Fruit fly (Drosophila melanogaster) whole organism, embryonic: ENCODE measurements around the gene mRpS33.

Experiments
- Antp ChIP-seq: fragments of 200-800 bp; sonication (Bioruptor generic); optimal IDR thresholded peaks from 3 replicates; lab custom pipeline; 2016; ENCODE audit warnings: missing biosample characterization, missing genetic modification characterization
- Bgb ChIP-seq: fragments of 200-800 bp; sonication (Bioruptor generic); IDR thresholded peaks from 2 replicates; pipeline ENCODE4 v1.3.6; 2022; ENCODE audit warnings: missing biosample characterization, missing genetic modification characterization; ENCODE audit not compliant: partially characterized antibody
- CG11456 ChIP-seq: fragments of 200-800 bp; sonication (Bioruptor generic); IDR thresholded peaks from 3 replicates; pipeline ENCODE4 v1.3.6; 2022; ENCODE audit warnings: missing biosample characterization, missing genetic modification characterization
- CG11696 ChIP-seq: fragments of 200-800 bp; sonication (Bioruptor generic); IDR thresholded peaks from 2 replicates; pipeline ENCODE4 v1.3.6; 2022; ENCODE audit warnings: missing biosample characterization, missing genetic modification characterization
- CG1233 ChIP-seq: fragments of 200-800 bp; sonication (Bioruptor generic); optimal IDR thresholded peaks from 4 replicates; lab custom pipeline; 2018; ENCODE audit warnings: missing biosample characterization, mild to moderate bottlenecking, missing genetic modification characterization
- CG15011 ChIP-seq: fragments of 200-800 bp; sonication (Bioruptor generic); optimal IDR thresholded peaks from 3 replicates; lab custom pipeline; 2018; ENCODE audit warnings: missing biosample characterization, mild to moderate bottlenecking, missing genetic modification characterization
- CG18599 ChIP-seq: fragments of 200-800 bp; sonication (Bioruptor generic); optimal IDR thresholded peaks from 3 replicates; lab custom pipeline; 2017; ENCODE audit warnings: missing biosample characterization, missing genetic modification characterization, mild to moderate bottlenecking, moderate library complexity, missing genetic modification reagents
- CG2199 ChIP-seq: fragments of 200-800 bp; sonication (Bioruptor generic); IDR thresholded peaks from 3 replicates; pipeline ENCODE4 v1.3.6; 2022; ENCODE audit warnings: missing biosample characterization, missing genetic modification characterization
- CG2678 ChIP-seq: fragments of 200-800 bp; sonication (Bioruptor generic); optimal IDR thresholded peaks from 3 replicates; lab custom pipeline; 2019; ENCODE audit warnings: missing biosample characterization, mild to moderate bottlenecking, missing genetic modification characterization, moderate library complexity
- CG2712 ChIP-seq: fragments of 200-800 bp; optimal IDR thresholded peaks from 3 replicates; lab custom pipeline; 2019; ENCODE audit warnings: missing biosample characterization, mild to moderate bottlenecking, missing genetic modification characterization, moderate library complexity
- CG31224 ChIP-seq: fragments of 200-800 bp; sonication (Bioruptor generic); IDR thresholded peaks from 2 replicates; pipeline ENCODE4 v1.3.6; 2022; ENCODE audit warnings: missing biosample characterization, missing genetic modification characterization
- CG3407 ChIP-seq: fragments of 200-800 bp; sonication (Bioruptor generic); optimal IDR thresholded peaks from 2 replicates; lab custom pipeline; 2018; ENCODE audit warnings: missing biosample characterization, mild to moderate bottlenecking, missing genetic modification characterization
- CG34376 ChIP-seq: fragments of 200-800 bp; sonication (Bioruptor generic); optimal IDR thresholded peaks from 2 replicates; lab custom pipeline; 2018; ENCODE audit warnings: missing biosample characterization, mild to moderate bottlenecking, missing genetic modification characterization
- CG34422 ChIP-seq: fragments of 200-800 bp; sonication (Bioruptor generic); IDR thresholded peaks from 3 replicates; pipeline ENCODE4 v1.3.6; 2022; ENCODE audit warnings: missing biosample characterization, missing genetic modification characterization
- CG7963 ChIP-seq: fragments of 200-800 bp; sonication (Bioruptor generic); IDR thresholded peaks from 3 replicates; pipeline ENCODE4 v1.3.6; 2022; ENCODE audit warnings: missing biosample characterization, missing genetic modification characterization; ENCODE audit not compliant: partially characterized antibody
- CG8290 ChIP-seq, 3 experiments: fragments of 200-800 bp; sonication (Bioruptor generic); optimal IDR thresholded peaks; 2 replicates each; lab custom pipeline; 2016 to 2019; ENCODE audit warnings: missing biosample characterization in 3 of 3, missing genetic modification characterization in 3 of 3, mild to moderate bottlenecking in 2 of 3, moderate library complexity in 1 of 3
- Drgx ChIP-seq: fragments of 200-800 bp; sonication (Bioruptor generic); IDR thresholded peaks from 2 replicates; pipeline ENCODE4 v1.3.6; 2022; ENCODE audit warnings: missing biosample characterization, missing genetic modification characterization
- GATAe ChIP-seq: fragments of 200-800 bp; sonication (Bioruptor generic); conservative IDR thresholded peaks from 2 replicates; pipeline ENCODE4 v1.3.6; 2022; ENCODE audit warnings: missing biosample characterization, missing genetic modification characterization
- HmgZ ChIP-seq: fragments of 200-800 bp; sonication (Bioruptor generic); optimal IDR thresholded peaks from 2 replicates; lab custom pipeline; 2018; ENCODE audit warnings: missing biosample characterization, mild to moderate bottlenecking, missing genetic modification characterization
- Hmr ChIP-seq: fragments of 200-800 bp; sonication (Bioruptor generic); optimal IDR thresholded peaks from 3 replicates; lab custom pipeline; 2017; ENCODE audit warnings: mild to moderate bottlenecking, missing biosample characterization, missing genetic modification reagents, missing genetic modification characterization
- Hr39 ChIP-seq: fragments of >200 bp; optimal IDR thresholded peaks from 2 replicates; lab custom pipeline; 2017
- Hr78 ChIP-seq, 2 experiments: fragments of 200-800 bp in 1 of 2; fragments of >200 bp in 1 of 2; sonication (Bioruptor generic) in 1 of 2; optimal IDR thresholded peaks; 2 replicates each; lab custom pipeline; 2017 to 2019; ENCODE audit warnings: missing biosample characterization in 2 of 2, missing genetic modification characterization in 2 of 2, mild to moderate bottlenecking in 1 of 2, moderate library complexity in 1 of 2
- Lpt ChIP-seq: fragments of >200 bp; optimal IDR thresholded peaks from 2 replicates; lab custom pipeline; 2018; ENCODE audit warnings: missing biosample characterization, missing genetic modification characterization
- Med ChIP-seq: fragments of 200-800 bp; sonication (Bioruptor generic); peaks from one replicate; lab custom pipeline; 2016; ENCODE audit warnings: missing biosample characterization, missing genetic modification characterization, mild to moderate bottlenecking, inconsistent platforms, moderate library complexity
- Mrtf ChIP-seq: fragments of 200-800 bp; sonication (Bioruptor generic); IDR thresholded peaks from 3 replicates; pipeline ENCODE4 v1.3.6; 2022; ENCODE audit warnings: missing biosample characterization, missing genetic modification characterization
- NC2β ChIP-seq: fragments of 200-800 bp; sonication (Bioruptor generic); optimal IDR thresholded peaks from 2 replicates; lab custom pipeline; 2016; ENCODE audit warnings: missing biosample characterization, missing genetic modification characterization
- Pdp1 ChIP-seq, 2 experiments: fragments of 200-800 bp; sonication (Bioruptor generic); optimal IDR thresholded peaks; 3 replicates each; lab custom pipeline; 2016; ENCODE audit warnings: missing biosample characterization in 2 of 2, missing genetic modification characterization in 2 of 2, mild to moderate bottlenecking in 1 of 2, moderate library complexity in 1 of 2
- Side ChIP-seq: fragments of 200-800 bp; sonication (Bioruptor generic); optimal IDR thresholded peaks from 2 replicates; lab custom pipeline; 2016; ENCODE audit warnings: missing biosample characterization, missing genetic modification characterization
- Sox100B ChIP-seq: fragments of 200-800 bp; sonication (Bioruptor generic); optimal IDR thresholded peaks from 3 replicates; lab custom pipeline; 2018; ENCODE audit warnings: missing biosample characterization, mild to moderate bottlenecking, missing genetic modification characterization
- Vsx1 ChIP-seq: fragments of 200-800 bp; sonication (Bioruptor generic); optimal IDR thresholded peaks from 2 replicates; lab custom pipeline; 2017; ENCODE audit warnings: missing biosample characterization, mild to moderate bottlenecking, missing genetic modification characterization, missing genetic modification reagents
- ara ChIP-seq: fragments of 200-800 bp; sonication (Bioruptor generic); IDR thresholded peaks from 2 replicates; pipeline ENCODE4 v1.3.6; 2022; ENCODE audit warnings: missing biosample characterization, missing genetic modification characterization
- crol ChIP-seq: fragments of 200-800 bp; sonication (Bioruptor generic); IDR thresholded peaks from 2 replicates; pipeline ENCODE4 v1.3.6; 2022; ENCODE audit warnings: missing biosample characterization, missing genetic modification characterization
- cwo ChIP-seq: fragments of 200-800 bp; sonication (Bioruptor generic); optimal IDR thresholded peaks from 3 replicates; lab custom pipeline; 2017; ENCODE audit warnings: missing biosample characterization, missing genetic modification characterization, mild to moderate bottlenecking, moderate library complexity, missing genetic modification reagents
- exex ChIP-seq: fragments of 200-800 bp; sonication (Bioruptor generic); optimal IDR thresholded peaks from 4 replicates; lab custom pipeline; 2018; ENCODE audit warnings: missing biosample characterization, mild to moderate bottlenecking, missing genetic modification characterization, moderate library complexity
- eyg ChIP-seq: fragments of 200-800 bp; sonication (Bioruptor generic); optimal IDR thresholded peaks from 3 replicates; lab custom pipeline; 2016; ENCODE audit warnings: missing biosample characterization, missing genetic modification characterization
- ftz-f1 ChIP-seq: fragments of 200-800 bp; sonication (Bioruptor generic); optimal IDR thresholded peaks from 2 replicates; lab custom pipeline; 2016; ENCODE audit warnings: missing biosample characterization, missing genetic modification characterization
- grn ChIP-seq: fragments of 200-800 bp; sonication (Bioruptor generic); optimal IDR thresholded peaks from 3 replicates; lab custom pipeline; 2017; ENCODE audit warnings: missing biosample characterization, missing genetic modification characterization
- hth ChIP-seq: fragments of >200 bp; optimal IDR thresholded peaks from 2 replicates; lab custom pipeline; 2017; ENCODE audit warnings: inconsistent platforms
- kah ChIP-seq: fragments of 200-800 bp; sonication (Bioruptor generic); optimal IDR thresholded peaks from 2 replicates; lab custom pipeline; 2018; ENCODE audit warnings: missing biosample characterization, mild to moderate bottlenecking, missing genetic modification characterization
- klu ChIP-seq: fragments of 200-800 bp; sonication (Bioruptor generic); IDR thresholded peaks from 2 replicates; pipeline ENCODE4 v1.3.6; 2022; ENCODE audit warnings: missing biosample characterization, missing genetic modification characterization
- lab ChIP-seq: fragments of 200-800 bp; sonication (Bioruptor generic); optimal IDR thresholded peaks from 3 replicates; lab custom pipeline; 2017; ENCODE audit warnings: missing biosample characterization, missing genetic modification characterization, mild to moderate bottlenecking, moderate library complexity, missing genetic modification reagents
- mirr ChIP-seq: fragments of 200-800 bp; sonication (Bioruptor generic); optimal IDR thresholded peaks from 3 replicates; lab custom pipeline; 2018; ENCODE audit warnings: missing biosample characterization, mild to moderate bottlenecking, missing genetic modification characterization
- pnt ChIP-seq: fragments of 200-800 bp; sonication (Bioruptor generic); optimal IDR thresholded peaks from 3 replicates; lab custom pipeline; 2016; ENCODE audit warnings: missing biosample characterization, missing genetic modification characterization
- sug ChIP-seq: fragments of 200-800 bp; optimal IDR thresholded peaks from 2 replicates; lab custom pipeline; 2019; ENCODE audit warnings: missing biosample characterization, mild to moderate bottlenecking, missing genetic modification characterization, moderate library complexity
- tap ChIP-seq: fragments of 200-800 bp; optimal IDR thresholded peaks from 3 replicates; lab custom pipeline; 2019; ENCODE audit warnings: missing biosample characterization, mild to moderate bottlenecking, missing genetic modification characterization, moderate library complexity
- z ChIP-seq: fragments of 200-800 bp; sonication (Bioruptor generic); IDR thresholded peaks from 3 replicates; pipeline ENCODE4 v1.3.6; 2022; ENCODE audit warnings: missing biosample characterization, missing genetic modification characterization

mRpS33 gene

dm6 chr3R:16447448-16448045, 11.2 kb upstream of the mRpS33 start (continued):
- TF ChIP-seq Side (no peak), CG1233 (GFP tag; lab: Kevin White, UChicago) (no peak), crol (GFP tag; lab: Robert Waterston, UW) (peak; percentile 20; the same call in 1 of the 2 replicates), tap (tag; lab: Kevin White, UChicago) (no peak), sug (tag; lab: Kevin White, UChicago) (peak; percentile 51), exex (tag; lab: Kevin White, UChicago) (peak; percentile 75), ftz-f1 (GFP tag; lab: Kevin White, UChicago) (peak; percentile 16), Mrtf (no peak), NC2β (no peak), Med (GFP tag; lab: Kevin White, UChicago) (peak; percentile 55), Pdp1 (GFP tag; optimal IDR thresholded peaks at IDR 0.05; lab: Kevin White, UChicago) (peak in 1 of 2 experiments; percentile 51), CG2199 (GFP tag; lab: Robert Waterston, UW) (0 out of 3 replicates have a peak, but pooled peaks have one; percentile 20), Hr78 (GFP tag; optimal IDR thresholded peaks at IDR 0.05; lab: Kevin White, UChicago) (peak in 1 of 2 experiments; percentile 47), CG11696 (GFP tag; lab: Robert Waterston, UW) (no peak), CG34376 (GFP tag; lab: Kevin White, UChicago) (peak; percentile 10), eyg (GFP tag; lab: Kevin White, UChicago) (no peak), HmgZ (tag; lab: Kevin White, UChicago) (no peak), mirr (GFP tag; lab: Kevin White, UChicago) (peak; percentile 35)

DNA sequence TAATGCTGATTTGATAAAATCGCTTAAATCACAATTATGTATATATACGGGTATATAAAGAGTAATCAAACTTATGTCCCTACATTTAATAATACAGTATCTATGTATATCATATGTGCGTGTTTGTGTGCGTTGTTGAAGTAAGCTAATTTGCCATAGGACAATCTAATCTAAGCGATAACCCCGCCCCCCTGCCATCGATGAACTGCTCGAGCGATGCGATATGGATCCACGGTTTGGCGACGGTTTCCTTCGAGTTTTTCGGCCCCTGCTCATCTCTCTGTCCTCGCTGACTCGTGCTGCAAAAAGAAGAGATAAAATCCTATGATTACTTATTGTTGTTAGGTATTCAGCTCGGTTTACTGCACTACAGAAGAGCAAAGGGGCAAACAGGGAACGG, 10.4 kb upstream of the mRpS33 start:
- peak; percentile 98 for TF ChIP-seq sug (tag; lab: Kevin White, UChicago)
- peak; percentile 74 for TF ChIP-seq mirr (GFP tag; lab: Kevin White, UChicago)
- TF ChIP-seq Hmr (GFP tag; lab: Kevin White, UChicago): no peak
- no peak for TF ChIP-seq CG8290 (GFP tag; optimal IDR thresholded peaks at IDR 0.05; lab: Kevin White, UChicago)
- TF ChIP-seq CG8290 (tag; optimal IDR thresholded peaks at IDR 0.05; lab: Kevin White, UChicago): peak in 1 of 2 experiments; percentile 17
- peak; percentile 14 for TF ChIP-seq lab (GFP tag; lab: Kevin White, UChicago)
- TF ChIP-seq Vsx1 (GFP tag; lab: Kevin White, UChicago): peak; percentile 93
- peak; percentile 60; the same call in 1 of the 2 replicates for TF ChIP-seq crol (GFP tag; lab: Robert Waterston, UW)
- peak; percentile 86 for TF ChIP-seq GATAe
- peak; percentile 55 for TF ChIP-seq grn (GFP tag; lab: Kevin White, UChicago)
- TF ChIP-seq cwo (GFP tag; lab: Kevin White, UChicago): peak; percentile 34
- no peak for TF ChIP-seq CG3407
- peak; percentile 44 for TF ChIP-seq CG34376 (GFP tag; lab: Kevin White, UChicago)
- peak; percentile 83 for TF ChIP-seq exex (tag; lab: Kevin White, UChicago)
- 0 out of 3 replicates have a peak, but pooled peaks have one; percentile 26 for TF ChIP-seq CG2199 (GFP tag; lab: Robert Waterston, UW)
- TF ChIP-seq CG15011 (GFP tag; lab: Kevin White, UChicago): no peak

dm6 chr3R:16442937-16443336, 6.5 kb upstream of the mRpS33 start, which contains the start of the genes Ttc1 and CG14882:
TSS of gene Ttc1 (minus strand) at chr3R:16443007.
TSS of gene CG14882 (plus strand) at chr3R:16443207.
- TF ChIP-seq CG7963 (GFP tag; lab: Robert Waterston, UW) (0 out of 3 replicates have a peak, but pooled peaks have one; percentile 33), CG34422 (peak; percentile 93), CG31224 (GFP tag; lab: Robert Waterston, UW) (peak; percentile 38), Lpt (no peak), CG11456 (GFP tag; lab: Robert Waterston, UW) (peak; percentile 84), Sox100B (GFP tag; lab: Kevin White, UChicago) (no peak), CG2678 (no peak), kah (GFP tag; lab: Kevin White, UChicago) (peak; percentile 2), Hr39 (lab: Kevin White, UChicago) (no peak), z (GFP tag; lab: Robert Waterston, UW) (no peak), CG18599 (GFP tag; lab: Kevin White, UChicago) (no peak), pnt (GFP tag; lab: Kevin White, UChicago) (peak; percentile 73), Antp (GFP tag; lab: Kevin White, UChicago) (peak; percentile 79), hth (lab: Kevin White, UChicago) (no peak), klu (GFP tag; lab: Robert Waterston, UW) (peak; percentile 61), Drgx (GFP tag; lab: Robert Waterston, UW) (peak; percentile 85), ara (GFP tag; lab: Robert Waterston, UW) (peak; percentile 66), Bgb (GFP tag; lab: Robert Waterston, UW) (peak; percentile 63), CG2712 (tag; lab: Kevin White, UChicago) (peak; percentile 80)
